Worm (Caenorhabditis elegans) whole organism, L2 larva: Measurements from ENCODE around the gene F46B6.10.

ENCODE experiments used
- C34F6.9 ChIP-seq: fragments of 150-350 bp; optimal IDR thresholded peaks from 2 replicates; lab custom pipeline; 2014; ENCODE audit warnings: missing biosample characterization, missing genetic modification characterization
- F13H6.1 ChIP-seq: sonication (generic microtip); optimal IDR thresholded peaks from 2 replicates; lab custom pipeline; 2016; ENCODE audit warnings: missing genetic modification characterization, missing compliant biosample characterization
- R02D3.7 ChIP-seq: fragments of 150-350 bp; optimal IDR thresholded peaks from 2 replicates; lab custom pipeline; 2014; ENCODE audit warnings: missing biosample characterization, missing genetic modification characterization
- Y55F3AM.14 ChIP-seq: fragments of 200-800 bp; sonication (Bioruptor generic); optimal IDR thresholded peaks from 2 replicates; lab custom pipeline; 2018; ENCODE audit warnings: mild to moderate bottlenecking, missing genetic modification characterization, missing compliant biosample characterization
- ZK546.5 ChIP-seq: sonication (generic microtip); optimal IDR thresholded peaks from 2 replicates; lab custom pipeline; 2017; ENCODE audit warnings: missing biosample characterization, missing genetic modification characterization
- aly-2 ChIP-seq: fragments of 150-350 bp; optimal IDR thresholded peaks from 2 replicates; lab custom pipeline; 2014; ENCODE audit warnings: missing biosample characterization, missing genetic modification characterization
- ama-1 ChIP-seq: fragments of 150-350 bp; optimal IDR thresholded peaks from 2 replicates; lab custom pipeline; 2018; ENCODE audit warnings: inconsistent platforms
- blmp-1 ChIP-seq: sonication (generic microtip); optimal IDR thresholded peaks from 2 replicates; lab custom pipeline; 2017; ENCODE audit warnings: missing genetic modification characterization, mild to moderate bottlenecking, missing compliant biosample characterization, antibody characterized with exemption, moderate library complexity; ENCODE audit not compliant: insufficient read depth
- ceh-16 ChIP-seq: fragments of 150-350 bp; optimal IDR thresholded peaks from 2 replicates; lab custom pipeline; 2014; ENCODE audit warnings: missing biosample characterization, missing genetic modification characterization
- ceh-82 ChIP-seq: fragments of 150-350 bp; optimal IDR thresholded peaks from 2 replicates; lab custom pipeline; 2014; ENCODE audit warnings: missing biosample characterization, missing genetic modification characterization
- crh-2 ChIP-seq: sonication (generic microtip); optimal IDR thresholded peaks from 2 replicates; lab custom pipeline; 2017; ENCODE audit warnings: missing biosample characterization, missing genetic modification characterization
- dmd-4 ChIP-seq: sonication (generic microtip); optimal IDR thresholded peaks from 2 replicates; lab custom pipeline; 2017; ENCODE audit warnings: missing biosample characterization, missing genetic modification characterization
- egl-27 ChIP-seq: sonication (generic microtip); optimal IDR thresholded peaks from 3 replicates; lab custom pipeline; 2017; ENCODE audit warnings: missing biosample characterization, missing genetic modification reagents, missing genetic modification characterization
- elt-1 ChIP-seq: fragments of 150-350 bp; optimal IDR thresholded peaks from 2 replicates; lab custom pipeline; 2014; ENCODE audit warnings: missing biosample characterization, missing genetic modification characterization
- elt-3 ChIP-seq: sonication (generic microtip); optimal IDR thresholded peaks from 2 replicates; lab custom pipeline; 2017; ENCODE audit warnings: missing biosample characterization, missing genetic modification characterization
- fos-1 ChIP-seq: fragments of 150-350 bp; optimal IDR thresholded peaks from 2 replicates; lab custom pipeline; 2014; ENCODE audit warnings: missing biosample characterization, missing genetic modification characterization
- lin-11 ChIP-seq: fragments of 150-350 bp; sonication (generic microtip); optimal IDR thresholded peaks from 2 replicates; lab custom pipeline; 2014; ENCODE audit warnings: missing biosample characterization, missing genetic modification characterization, inconsistent platforms, mixed read lengths
- lin-13 ChIP-seq: fragments of 150-350 bp; optimal IDR thresholded peaks from 2 replicates; lab custom pipeline; 2014; ENCODE audit warnings: missing biosample characterization, missing genetic modification reagents, missing genetic modification characterization
- lsy-2 ChIP-seq, 2 experiments: fragments of 150-350 bp in 1 of 2; sonication (generic microtip) in 1 of 2; optimal IDR thresholded peaks; 2 replicates each; lab custom pipeline; 2014 to 2017; ENCODE audit warnings: missing biosample characterization in 2 of 2, missing genetic modification characterization in 2 of 2
- mab-5 ChIP-seq: fragments of 150-350 bp; optimal IDR thresholded peaks from 2 replicates; lab custom pipeline; 2014; ENCODE audit warnings: missing biosample characterization, missing genetic modification characterization
- mbf-1 ChIP-seq: sonication (generic microtip); optimal IDR thresholded peaks from 2 replicates; lab custom pipeline; 2017; ENCODE audit warnings: missing biosample characterization, missing genetic modification characterization
- mdl-1 ChIP-seq, 2 experiments: fragments of 150-350 bp in 1 of 2; sonication (generic microtip) in 1 of 2; optimal IDR thresholded peaks; 2 replicates each; lab custom pipeline; 2017; ENCODE audit warnings: missing biosample characterization in 2 of 2, missing genetic modification characterization in 2 of 2
- nhr-11 ChIP-seq: fragments of 150-350 bp; optimal IDR thresholded peaks from 2 replicates; lab custom pipeline; 2014; ENCODE audit warnings: missing biosample characterization, missing genetic modification characterization
- nhr-12 ChIP-seq: fragments of 150-350 bp; optimal IDR thresholded peaks from 2 replicates; lab custom pipeline; 2014; ENCODE audit warnings: missing biosample characterization, missing genetic modification characterization
- nhr-129 ChIP-seq: fragments of 150-350 bp; optimal IDR thresholded peaks from 2 replicates; lab custom pipeline; 2014; ENCODE audit warnings: missing biosample characterization, missing genetic modification characterization
- nhr-23 ChIP-seq: fragments of 150-350 bp; optimal IDR thresholded peaks from 2 replicates; lab custom pipeline; 2014; ENCODE audit warnings: missing biosample characterization, missing genetic modification reagents, missing genetic modification characterization
- nhr-237 ChIP-seq: fragments of 150-350 bp; optimal IDR thresholded peaks from 2 replicates; lab custom pipeline; 2014; ENCODE audit warnings: missing biosample characterization, missing genetic modification characterization
- nhr-25 ChIP-seq: fragments of 150-350 bp; sonication (generic microtip); optimal IDR thresholded peaks from 3 replicates; lab custom pipeline; 2014; ENCODE audit warnings: missing biosample characterization, missing genetic modification characterization
- nhr-6 ChIP-seq: fragments of 150-350 bp; optimal IDR thresholded peaks from 2 replicates; lab custom pipeline; 2014; ENCODE audit warnings: missing biosample characterization, missing genetic modification characterization
- peb-1 ChIP-seq: fragments of 150-350 bp; optimal IDR thresholded peaks from 2 replicates; lab custom pipeline; 2014; ENCODE audit warnings: missing biosample characterization, missing genetic modification characterization
- sem-4 ChIP-seq: fragments of 150-350 bp; optimal IDR thresholded peaks from 2 replicates; lab custom pipeline; 2014; ENCODE audit warnings: missing biosample characterization, missing genetic modification reagents, missing genetic modification characterization
- skn-1 ChIP-seq: sonication (generic microtip); optimal IDR thresholded peaks from 2 replicates; lab custom pipeline; 2017; ENCODE audit warnings: missing biosample characterization, missing genetic modification characterization
- sma-3 ChIP-seq: sonication (generic microtip); optimal IDR thresholded peaks from 2 replicates; lab custom pipeline; 2016; ENCODE audit warnings: missing genetic modification reagents, missing genetic modification characterization, missing compliant biosample characterization
- sma-9 ChIP-seq, 2 experiments: fragments of 150-350 bp in 1 of 2; sonication (generic microtip) in 1 of 2; optimal IDR thresholded peaks; 2 replicates each; lab custom pipeline; 2014 to 2016; ENCODE audit warnings: missing genetic modification characterization in 2 of 2, mild to moderate bottlenecking in 1 of 2, missing biosample characterization in 1 of 2, missing compliant biosample characterization in 1 of 2, missing genetic modification reagents in 1 of 2, moderate library complexity in 1 of 2
- snpc-4 ChIP-seq: fragments of 150-350 bp; optimal IDR thresholded peaks from 2 replicates; lab custom pipeline; 2014; ENCODE audit warnings: missing biosample characterization, missing genetic modification characterization
- unc-39 ChIP-seq: fragments of 150-350 bp; optimal IDR thresholded peaks from 2 replicates; lab custom pipeline; 2014; ENCODE audit warnings: missing biosample characterization, missing genetic modification characterization
- unc-55 ChIP-seq: fragments of 150-350 bp; sonication (generic microtip); optimal IDR thresholded peaks from 3 replicates; lab custom pipeline; 2014; ENCODE audit warnings: missing biosample characterization, missing genetic modification reagents, missing genetic modification characterization
- unc-62 ChIP-seq: fragments of 150-350 bp; optimal IDR thresholded peaks from 2 replicates; lab custom pipeline; 2014; ENCODE audit warnings: missing biosample characterization, missing genetic modification reagents, missing genetic modification characterization
- ztf-11 ChIP-seq: sonication (generic microtip); optimal IDR thresholded peaks from 2 replicates; lab custom pipeline; 2017; ENCODE audit warnings: missing biosample characterization, missing genetic modification characterization
- ztf-4 ChIP-seq: fragments of 150-350 bp; optimal IDR thresholded peaks from 2 replicates; lab custom pipeline; 2014; ENCODE audit warnings: missing biosample characterization, missing genetic modification characterization

F46B6.10 gene

DNA sequence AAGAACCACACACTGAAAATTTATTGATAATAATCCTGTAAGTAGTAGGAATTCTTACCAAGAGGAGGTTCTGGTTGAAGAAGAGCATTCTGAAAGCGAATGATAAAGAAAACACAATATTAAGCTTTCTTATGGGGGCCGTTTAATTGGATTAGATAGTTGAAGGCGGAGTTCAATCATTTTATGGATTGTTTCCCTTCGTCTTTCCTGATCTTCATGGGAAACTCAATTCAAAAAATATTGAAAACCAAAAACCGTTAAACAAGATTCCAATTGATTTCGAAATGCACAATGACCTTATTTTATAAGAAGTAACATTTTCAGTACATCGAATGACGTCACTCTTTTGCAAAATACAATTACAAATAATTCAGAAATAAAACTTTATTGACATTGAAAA lies 2.8 kb downstream of the F46B6.10 start, which contains the start of gene F46B6.13:
Gene F46B6.13, minus strand, starts transcription at position 101 of the 400 bp plus-strand sequence.
- TF ChIP-seq elt-3 (tag; lab: Kevin White, UChicago) (no peak), aly-2 (tag; lab: Kevin White, UChicago) (no peak), sem-4 (tag; lab: Kevin White, UChicago) (no peak), fos-1 (tag; lab: Kevin White, UChicago) (no peak), ceh-82 (tag; lab: Kevin White, UChicago) (no peak), lin-13 (GFP tag; lab: Kevin White, UChicago) (no peak), sma-9 (GFP tag; optimal IDR thresholded peaks at IDR 0.05; lab: Kevin White, UChicago) (no peak), sma-9 (tag; optimal IDR thresholded peaks at IDR 0.05; lab: Kevin White, UChicago) (no peak), ztf-11 (tag; lab: Kevin White, UChicago) (no peak), ZK546.5 (no peak), nhr-11 (tag; lab: Kevin White, UChicago) (no peak), skn-1 (tag; lab: Kevin White, UChicago) (no peak), F13H6.1 (tag; lab: Kevin White, UChicago) (no peak), peb-1 (no peak), lsy-2 (tag; optimal IDR thresholded peaks at IDR 0.05; lab: Kevin White, UChicago) (no peak), mbf-1 (no peak)

DNA sequence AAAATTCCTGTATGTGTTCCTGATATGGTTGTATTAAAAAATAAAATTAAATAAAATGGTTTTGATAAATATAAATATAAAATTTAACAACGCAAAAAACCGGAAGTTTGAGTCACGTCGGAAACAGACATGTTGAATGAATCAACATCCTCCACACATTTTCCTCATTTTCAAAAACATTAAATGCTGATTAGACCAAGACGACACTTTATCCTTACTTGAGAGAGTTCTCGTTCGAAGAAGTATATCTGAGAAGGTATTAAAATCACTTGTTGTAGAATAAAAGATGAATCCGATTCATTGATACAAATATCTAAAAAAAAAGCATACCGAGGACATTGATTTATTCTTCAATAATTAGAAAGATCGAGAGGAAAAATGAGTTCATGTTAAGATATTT lies 3.7 kb downstream of the F46B6.10 start:
- TF ChIP-seq dmd-4 (tag; lab: Kevin White, UChicago) (no peak), ztf-4 (tag; lab: Kevin White, UChicago) (no peak), crh-2 (tag; lab: Kevin White, UChicago) (no peak), nhr-129 (tag; lab: Kevin White, UChicago) (no peak), nhr-12 (tag; lab: Kevin White, UChicago) (no peak), nhr-237 (tag; lab: Kevin White, UChicago) (no peak), R02D3.7 (no peak), skn-1 (tag; lab: Kevin White, UChicago) (no peak), ama-1 (lab: Kevin White, UChicago) (no peak), lin-13 (GFP tag; lab: Kevin White, UChicago) (no peak), mdl-1 (tag; optimal IDR thresholded peaks at IDR 0.05; lab: Kevin White, UChicago) (no peak), mab-5 (tag; lab: Kevin White, UChicago) (no peak)

DNA sequence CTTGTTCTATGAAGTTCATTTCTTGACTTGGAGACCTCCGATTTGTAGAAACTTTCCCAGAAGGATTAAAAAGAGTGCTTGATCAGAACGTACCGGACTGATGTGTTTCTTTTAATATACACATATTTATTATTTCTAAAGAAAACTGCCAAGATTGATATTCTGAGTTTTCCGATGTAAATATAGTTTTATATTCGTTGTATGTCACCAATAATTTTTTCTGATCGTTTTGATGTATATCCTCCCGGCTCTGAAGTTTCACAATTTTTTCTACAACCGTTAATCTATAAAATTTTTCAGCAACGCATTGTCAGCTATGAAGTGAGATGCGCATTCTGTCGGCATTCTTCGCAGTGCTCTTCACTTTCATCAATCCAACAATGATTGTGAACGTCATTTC lies 5.3 kb downstream of the F46B6.10 start, which contains the start of gene F46B6.9:
Gene F46B6.9, plus strand, starts transcription at position 301 of the 400 bp plus-strand sequence.
- TF ChIP-seq unc-62 (no peak), nhr-23 (tag; lab: Kevin White, UChicago) (no peak), Y55F3AM.14 (GFP tag; lab: Kevin White, UChicago) (no peak)
- TF ChIP-seq, all 48 proteins: peak for 0

DNA sequence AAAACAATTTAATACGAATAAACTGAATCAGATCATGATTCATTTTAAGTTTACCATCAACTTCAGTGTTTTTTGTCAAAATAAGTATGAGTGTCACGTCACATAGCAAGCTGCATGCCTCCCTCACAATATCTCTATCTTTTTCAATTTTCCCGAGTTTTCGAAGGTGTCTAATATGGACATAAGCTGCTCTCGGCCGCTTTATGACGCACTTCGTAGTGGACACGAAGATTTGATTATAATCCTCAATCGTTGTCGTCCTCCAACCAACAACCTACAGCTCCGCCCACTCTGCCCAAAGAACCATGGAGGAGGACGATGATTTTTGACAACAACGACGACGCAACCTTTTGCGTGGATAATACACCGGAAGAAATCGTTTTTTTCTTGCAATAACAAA lies 5.9 kb downstream of the F46B6.10 start:
- TF ChIP-seq elt-1 (tag; lab: Kevin White, UChicago), result no peak
- peak; percentile 20 for TF ChIP-seq lin-11 (tag; lab: Kevin White, UChicago)

DNA sequence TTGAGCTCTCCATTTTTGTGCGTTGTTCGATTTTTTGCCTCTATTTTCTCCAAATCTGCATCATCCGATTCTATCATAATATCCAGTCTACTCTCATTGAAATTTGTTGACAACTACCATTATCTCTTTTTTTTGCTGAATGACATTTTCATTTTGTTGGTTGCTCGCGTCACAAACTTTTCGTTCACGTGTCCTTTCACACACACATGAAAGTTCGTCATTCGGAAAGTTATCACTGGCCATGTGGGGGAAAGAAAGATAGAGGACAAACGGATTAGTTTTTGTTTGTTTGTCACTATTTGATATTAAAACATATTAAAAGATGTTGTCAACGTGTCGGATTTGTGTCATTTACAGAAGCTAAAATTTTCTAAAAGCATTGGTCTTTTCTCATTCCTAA lies 6.9 kb downstream of the F46B6.10 start:
- TF ChIP-seq elt-1 (tag; lab: Kevin White, UChicago) (no peak), mbf-1 (no peak), nhr-12 (tag; lab: Kevin White, UChicago) (no peak), unc-39 (tag; lab: Kevin White, UChicago) (no peak), sma-9 (GFP tag; optimal IDR thresholded peaks at IDR 0.05; lab: Kevin White, UChicago) (peak; percentile 9), sma-9 (tag; optimal IDR thresholded peaks at IDR 0.05; lab: Kevin White, UChicago) (no peak)

DNA sequence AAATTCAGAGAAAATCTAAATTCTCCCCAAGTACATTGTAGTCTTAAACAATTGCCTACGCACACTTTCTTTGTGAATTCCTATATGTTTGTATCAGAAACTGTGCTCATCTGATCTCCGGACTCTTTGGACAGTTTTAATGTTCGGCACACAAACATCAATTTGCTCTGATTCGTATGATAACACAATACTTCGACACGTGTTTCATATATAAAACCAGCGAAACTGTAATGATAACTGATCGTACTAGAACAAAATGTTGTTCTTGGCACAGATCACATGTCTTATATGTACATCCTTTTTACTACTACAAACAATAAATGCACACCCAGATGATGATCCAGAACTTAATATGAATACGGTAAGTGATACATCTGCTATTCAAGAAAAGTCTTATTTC lies 10.5 kb downstream of the F46B6.10 start, which contains the start of gene lipl-2:
Gene lipl-2, plus strand, starts transcription at position 236 of the 400 bp plus-strand sequence.
- TF ChIP-seq nhr-25 (no peak), dmd-4 (tag; lab: Kevin White, UChicago) (no peak), nhr-237 (tag; lab: Kevin White, UChicago) (no peak), unc-55 (GFP tag; lab: Kevin White, UChicago) (no peak), unc-62 (no peak), ztf-4 (tag; lab: Kevin White, UChicago) (no peak), elt-1 (tag; lab: Kevin White, UChicago) (no peak), nhr-11 (tag; lab: Kevin White, UChicago) (no peak), F13H6.1 (tag; lab: Kevin White, UChicago) (no peak), lsy-2 (tag; optimal IDR thresholded peaks at IDR 0.05; lab: Kevin White, UChicago) (no peak), sma-9 (GFP tag; optimal IDR thresholded peaks at IDR 0.05; lab: Kevin White, UChicago) (peak; percentile 31), sma-9 (tag; optimal IDR thresholded peaks at IDR 0.05; lab: Kevin White, UChicago) (no peak), fos-1 (tag; lab: Kevin White, UChicago) (peak; percentile 26), sma-3 (GFP tag; lab: Kevin White, UChicago) (no peak), nhr-129 (tag; lab: Kevin White, UChicago) (no peak), mab-5 (tag; lab: Kevin White, UChicago) (no peak), ceh-16 (no peak), blmp-1 (tag; lab: Kevin White, UChicago) (no peak), C34F6.9 (tag; lab: Kevin White, UChicago) (no peak), nhr-6 (tag; lab: Kevin White, UChicago) (no peak), egl-27 (tag; lab: Kevin White, UChicago) (no peak), snpc-4 (tag; lab: Kevin White, UChicago) (no peak), crh-2 (tag; lab: Kevin White, UChicago) (peak; percentile 25), unc-39 (tag; lab: Kevin White, UChicago) (no peak)
